Worm (Caenorhabditis elegans) whole organism, L4/young adult: ENCODE data around the gene Y12A6A.1.

Source experiments
- W03F9.2 ChIP-seq: fragments of 150-350 bp; optimal IDR thresholded peaks from 2 replicates; lab custom pipeline; 2014; ENCODE audit warnings: missing biosample characterization, missing genetic modification characterization
- dao-5 ChIP-seq: sonication (generic microtip); optimal IDR thresholded peaks from 2 replicates; lab custom pipeline; 2016; ENCODE audit warnings: missing genotype, missing genetic modification characterization, moderate library complexity, missing compliant biosample characterization
- him-1 ChIP-seq: sonication (generic microtip); optimal IDR thresholded peaks from 2 replicates; lab custom pipeline; 2016; ENCODE audit warnings: missing genotype, missing genetic modification reagents, missing genetic modification characterization, missing compliant biosample characterization

The Y12A6A.1 gene

ce11 chrX:13644884-13645283 lies 23.4 kb upstream of the Y12A6A.1 start:
- TF ChIP-seq him-1 (tag; lab: Kevin White, UChicago) (no peak), dao-5 (tag; lab: Kevin White, UChicago) (no peak), W03F9.2 (no peak)

- TF ChIP-seq dao-5 (tag; lab: Kevin White, UChicago), result no peak
- TF ChIP-seq W03F9.2, result no peak
- no peak for TF ChIP-seq him-1 (tag; lab: Kevin White, UChicago)
Observed at ce11 chrX:13639577-13639976, 18.0 kb upstream of the Y12A6A.1 start, which contains the start of gene twk-20. twk-20 (plus strand) TSS chrX:13639877.

ce11 chrX:13638351-13638958 lies 16.9 kb upstream of the Y12A6A.1 start:
- TF ChIP-seq W03F9.2 (no peak), him-1 (tag; lab: Kevin White, UChicago) (no peak), dao-5 (tag; lab: Kevin White, UChicago) (no peak)

- TF ChIP-seq dao-5 (tag; lab: Kevin White, UChicago) (no peak), W03F9.2 (no peak)
Observed at ce11 chrX:13637526-13637925, 16.0 kb upstream of the Y12A6A.1 start.

ce11 chrX:13633876-13634479 lies 12.4 kb upstream of the Y12A6A.1 start:
- TF ChIP-seq W03F9.2 (no peak), him-1 (tag; lab: Kevin White, UChicago) (no peak), dao-5 (tag; lab: Kevin White, UChicago) (no peak)

- TF ChIP-seq dao-5 (tag; lab: Kevin White, UChicago) (no peak), W03F9.2 (no peak), him-1 (tag; lab: Kevin White, UChicago) (no peak)
Observed at ce11 chrX:13633032-13633431, 11.5 kb upstream of the Y12A6A.1 start.

- no peak for TF ChIP-seq dao-5 (tag; lab: Kevin White, UChicago)
Observed at ce11 chrX:13632245-13632644, 10.7 kb upstream of the Y12A6A.1 start.

ce11 chrX:13631122-13631672 lies 9.7 kb upstream of the Y12A6A.1 start, which contains the start of gene nlg-1:
nlg-1 (minus strand) TSS chrX:13631172.
- TF ChIP-seq dao-5 (tag; lab: Kevin White, UChicago) (no peak), him-1 (tag; lab: Kevin White, UChicago) (no peak), W03F9.2 (no peak)

ce11 chrX:13618574-13618973 lies 3.0 kb downstream of the Y12A6A.1 start, which contains the start of gene nlp-53:
nlp-53 (plus strand) TSS chrX:13618874.
- TF ChIP-seq dao-5 (tag; lab: Kevin White, UChicago) (no peak), W03F9.2 (no peak), him-1 (tag; lab: Kevin White, UChicago) (no peak)

- TF ChIP-seq him-1 (tag; lab: Kevin White, UChicago) (no peak), dao-5 (tag; lab: Kevin White, UChicago) (no peak), W03F9.2 (no peak)
Observed at ce11 chrX:13615181-13615580, 6.3 kb downstream of the Y12A6A.1 start.

- TF ChIP-seq W03F9.2 (no peak), dao-5 (tag; lab: Kevin White, UChicago) (no peak), him-1 (tag; lab: Kevin White, UChicago) (no peak)
Observed at ce11 chrX:13610040-13610439, 11.5 kb downstream of the Y12A6A.1 start.

- TF ChIP-seq dao-5 (tag; lab: Kevin White, UChicago), result no peak
Observed at ce11 chrX:13605854-13606253, 15.7 kb downstream of the Y12A6A.1 start.

ce11 chrX:13604946-13605617 lies 16.4 kb downstream of the Y12A6A.1 start, which contains the start of gene F54B11.9:
F54B11.9 (plus strand) TSS chrX:13605567.
- no peak for TF ChIP-seq him-1 (tag; lab: Kevin White, UChicago)

- TF ChIP-seq dao-5 (tag; lab: Kevin White, UChicago) (no peak), him-1 (tag; lab: Kevin White, UChicago) (no peak), W03F9.2 (no peak)
Observed at ce11 chrX:13603826-13604225, 17.7 kb downstream of the Y12A6A.1 start, which contains the start of gene F54B11.8. F54B11.8 (minus strand) TSS chrX:13603926.
